Worm (Caenorhabditis elegans) whole organism, L1 larva: ENCODE measurements around the gene W02A2.12.

Experiments used
- aly-2 ChIP-seq: fragments of 150-350 bp; optimal IDR thresholded peaks from 2 replicates; lab custom pipeline; 2014; ENCODE audit warnings: missing biosample characterization, missing genetic modification characterization
- unc-62 ChIP-seq: fragments of 150-350 bp; optimal IDR thresholded peaks from 2 replicates; lab custom pipeline; 2014; ENCODE audit warnings: missing biosample characterization, missing genetic modification reagents, missing genetic modification characterization

DNA sequence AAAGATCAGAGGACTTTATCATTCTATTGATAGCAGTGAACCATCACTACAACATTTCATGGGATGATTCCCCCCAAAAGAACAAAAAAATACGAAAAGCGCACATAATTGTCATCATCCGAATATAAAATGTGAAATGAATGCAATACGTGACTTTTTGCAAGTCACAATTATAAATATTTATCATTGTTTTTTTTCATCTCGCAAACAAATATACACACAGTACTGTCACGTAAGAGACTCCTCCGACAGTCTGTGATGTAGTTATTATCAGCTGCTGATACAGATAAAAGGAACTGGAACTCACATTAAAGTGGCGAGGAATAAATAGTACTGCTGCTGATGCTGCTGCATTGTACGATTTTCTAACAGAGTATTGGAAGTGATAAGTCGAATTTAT is 47.7 kb upstream of the W02A2.12 start:
- TF ChIP-seq aly-2 (tag; lab: Kevin White, UChicago) (no peak), unc-62 (GFP tag; lab: Kevin White, UChicago) (no peak)
